Worm (Caenorhabditis elegans): Measurements from ENCODE around the gene C26B2.2.

ce11 chrIV:8042005-8042404, 20.1 kb upstream of the C26B2.2 start:
- no peak for TF ChIP-seq him-1 (tag; optimal IDR thresholded peaks at IDR 0.05)
- TF ChIP-seq dao-5 (tag; optimal IDR thresholded peaks at IDR 0.05), result no peak
- TF ChIP-seq W03F9.2 (tag; optimal IDR thresholded peaks at IDR 0.05), result no peak

Data from whole organism, L4/young adult.